Worm (Caenorhabditis elegans): Measurements from ENCODE around the gene nlp-24.

Gene nlp-24

DNA sequence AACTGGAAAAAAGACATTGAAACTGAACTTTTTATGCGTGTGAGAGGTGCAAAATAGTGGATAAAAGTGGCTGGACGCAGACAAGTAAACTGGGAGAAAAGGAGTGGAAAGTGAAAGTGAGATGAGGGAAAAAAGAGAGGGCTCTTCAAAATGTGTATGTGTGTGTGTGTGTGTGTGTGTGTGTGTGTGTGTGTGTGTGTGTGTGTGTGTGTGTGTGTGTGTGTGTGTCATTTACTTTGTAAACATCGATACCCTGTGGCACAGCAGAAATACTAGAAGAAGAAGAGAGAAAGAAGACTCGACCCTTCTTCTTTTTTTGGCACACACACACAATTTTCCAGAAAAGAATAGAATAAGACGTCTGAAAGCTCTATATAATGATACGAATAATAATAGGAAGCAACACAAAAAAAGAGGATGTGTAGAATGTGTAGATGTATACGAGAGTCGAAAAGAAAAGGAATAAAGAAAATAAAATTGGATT, 22.5 kb downstream of the nlp-24 start:
- TF ChIP-seq nhr-28 (tag; optimal IDR thresholded peaks at IDR 0.05): no peak
- TF ChIP-seq nhr-237 (tag; optimal IDR thresholded peaks at IDR 0.05): no peak
- peak; percentile 41 for TF ChIP-seq sptf-1 (tag; optimal IDR thresholded peaks at IDR 0.05)
- no peak for TF ChIP-seq ceh-39 (tag; optimal IDR thresholded peaks at IDR 0.05)
- TF ChIP-seq unc-39 (tag; optimal IDR thresholded peaks at IDR 0.05): no peak
- TF ChIP-seq M03D4.4 (tag; optimal IDR thresholded peaks at IDR 0.05): peak; percentile 53
- no peak for TF ChIP-seq zip-8 (tag; optimal IDR thresholded peaks at IDR 0.05)
- peak; percentile 70 for TF ChIP-seq ces-1 (GFP tag; optimal IDR thresholded peaks at IDR 0.05)
- no peak for TF ChIP-seq lsy-2 (tag; optimal IDR thresholded peaks at IDR 0.05)
- TF ChIP-seq unc-120 (tag; optimal IDR thresholded peaks at IDR 0.05; ENCODE audit: poor library complexity, severe bottlenecking): peak; percentile 13
- TF ChIP-seq ceh-83 (GFP tag; optimal IDR thresholded peaks at IDR 0.05): peak; percentile 32
- peak; percentile 23 for TF ChIP-seq drap-1 (GFP tag; optimal IDR thresholded peaks at IDR 0.05)
- TF ChIP-seq pha-4 (tag; optimal IDR thresholded peaks at IDR 0.05): peak; percentile 34
- peak; percentile 24 for TF ChIP-seq mls-2 (tag; optimal IDR thresholded peaks at IDR 0.05)

- TF ChIP-seq ces-1 (GFP tag; optimal IDR thresholded peaks at IDR 0.05): peak; percentile 96
- peak; percentile 38 for TF ChIP-seq drap-1 (GFP tag; optimal IDR thresholded peaks at IDR 0.05)
- TF ChIP-seq nhr-28 (tag; optimal IDR thresholded peaks at IDR 0.05): no peak
- TF ChIP-seq unc-120 (tag; optimal IDR thresholded peaks at IDR 0.05; ENCODE audit: poor library complexity, severe bottlenecking): peak; percentile 48
- peak; percentile 57 for TF ChIP-seq mls-2 (tag; optimal IDR thresholded peaks at IDR 0.05)
- no peak for TF ChIP-seq pha-4 (tag; optimal IDR thresholded peaks at IDR 0.05)
- no peak for TF ChIP-seq blmp-1 (tag; optimal IDR thresholded peaks at IDR 0.05)
- TF ChIP-seq hlh-1 (tag; optimal IDR thresholded peaks at IDR 0.05): no peak
- no peak for TF ChIP-seq ztf-11 (tag; optimal IDR thresholded peaks at IDR 0.05)
- peak; percentile 0 for TF ChIP-seq mep-1 (tag; optimal IDR thresholded peaks at IDR 0.05)
These were observed 25.2 kb downstream of the nlp-24 start for ce11 chrV:11641298-11641787.

DNA sequence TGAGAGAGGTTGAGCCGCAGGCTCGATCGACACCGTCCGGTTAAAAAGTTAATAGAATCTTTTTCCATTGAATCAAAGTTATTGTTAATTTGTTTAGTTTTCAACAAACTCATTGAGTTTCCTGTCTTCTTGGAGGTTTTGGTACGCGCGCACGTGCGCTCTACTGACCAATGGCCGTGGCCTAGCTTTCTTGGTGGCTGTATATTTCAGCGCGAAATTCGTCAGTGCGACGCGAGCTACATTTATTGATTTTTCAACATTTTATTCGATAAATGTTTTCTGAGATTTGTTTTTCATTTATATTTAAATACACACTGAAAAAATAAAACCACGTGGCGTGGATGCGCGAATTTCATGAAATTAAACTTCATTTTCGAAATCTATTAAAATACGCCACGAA, 28.0 kb downstream of the nlp-24 start, which contains the start of gene bir-1:
TSS of gene bir-1 (plus strand) at position 312 of the 400 bp plus-strand sequence.
- TF ChIP-seq ces-1 (GFP tag; optimal IDR thresholded peaks at IDR 0.05) (peak; percentile 55), ceh-39 (tag; optimal IDR thresholded peaks at IDR 0.05) (peak; percentile 76), elt-3 (tag; optimal IDR thresholded peaks at IDR 0.05) (no peak), nhr-237 (tag; optimal IDR thresholded peaks at IDR 0.05) (peak; percentile 30), mep-1 (tag; optimal IDR thresholded peaks at IDR 0.05) (peak; percentile 83), nhr-2 (tag; optimal IDR thresholded peaks at IDR 0.05) (peak; percentile 26), lin-13 (tag; optimal IDR thresholded peaks at IDR 0.05) (peak; percentile 14), nhr-28 (tag; optimal IDR thresholded peaks at IDR 0.05) (no peak), lin-32 (GFP tag; optimal IDR thresholded peaks at IDR 0.05) (no peak), sptf-1 (tag; optimal IDR thresholded peaks at IDR 0.05) (no peak), hlh-1 (tag; optimal IDR thresholded peaks at IDR 0.05) (peak; percentile 57), lsy-2 (tag; optimal IDR thresholded peaks at IDR 0.05) (peak; percentile 51), snpc-4 (tag; optimal IDR thresholded peaks at IDR 0.05) (no peak), unc-120 (tag; optimal IDR thresholded peaks at IDR 0.05; ENCODE audit: poor library complexity, severe bottlenecking) (no peak), pha-4 (tag; optimal IDR thresholded peaks at IDR 0.05) (no peak)

- TF ChIP-seq ztf-11 (tag; optimal IDR thresholded peaks at IDR 0.05) (no peak), mab-5 (tag; optimal IDR thresholded peaks at IDR 0.05) (no peak), ces-1 (GFP tag; optimal IDR thresholded peaks at IDR 0.05) (no peak), cnd-1 (tag; optimal IDR thresholded peaks at IDR 0.05) (no peak), nhr-76 (tag; optimal IDR thresholded peaks at IDR 0.05) (no peak), mep-1 (tag; optimal IDR thresholded peaks at IDR 0.05) (no peak)
These were observed 29.1 kb downstream of the nlp-24 start, which contains the start of gene skp-1 for ce11 chrV:11645244-11645643. TSS of gene skp-1 (plus strand) at chrV:11645481.

- TF ChIP-seq blmp-1 (tag; optimal IDR thresholded peaks at IDR 0.05): no peak
- TF ChIP-seq M03D4.4 (tag; optimal IDR thresholded peaks at IDR 0.05): no peak
- no peak for TF ChIP-seq hlh-1 (tag; optimal IDR thresholded peaks at IDR 0.05)
- TF ChIP-seq unc-120 (tag; optimal IDR thresholded peaks at IDR 0.05; ENCODE audit: poor library complexity, severe bottlenecking): no peak
- TF ChIP-seq sem-2 (GFP tag; optimal IDR thresholded peaks at IDR 0.05): no peak
- TF ChIP-seq elt-1 (tag; optimal IDR thresholded peaks at IDR 0.05; ENCODE audit: borderline replicate concordance, insufficient read depth): no peak
- TF ChIP-seq unc-39 (tag; optimal IDR thresholded peaks at IDR 0.05): no peak
- TF ChIP-seq drap-1 (GFP tag; optimal IDR thresholded peaks at IDR 0.05): no peak
- no peak for TF ChIP-seq unc-62 (GFP tag; optimal IDR thresholded peaks at IDR 0.05)
- no peak for TF ChIP-seq nhr-2 (tag; optimal IDR thresholded peaks at IDR 0.05)
- TF ChIP-seq cnd-1 (tag; optimal IDR thresholded peaks at IDR 0.05): no peak
- no peak for TF ChIP-seq ham-2 (GFP tag; optimal IDR thresholded peaks at IDR 0.05)
- no peak for TF ChIP-seq flh-1 (GFP tag; optimal IDR thresholded peaks at IDR 0.05)
- no peak for TF ChIP-seq nhr-12 (tag; optimal IDR thresholded peaks at IDR 0.05)
- no peak for TF ChIP-seq tbx-8 (GFP tag; optimal IDR thresholded peaks at IDR 0.05)
- no peak for TF ChIP-seq elt-3 (tag; optimal IDR thresholded peaks at IDR 0.05)
- TF ChIP-seq mab-5 (tag; optimal IDR thresholded peaks at IDR 0.05): no peak
- no peak for TF ChIP-seq zip-8 (tag; optimal IDR thresholded peaks at IDR 0.05)
These were observed 31.6 kb downstream of the nlp-24 start for ce11 chrV:11647821-11648220.

All from whole organism, mixed stage, embryonic.